Fruit fly (Drosophila melanogaster): ENCODE measurements around the gene Prp4k.

Gene Prp4k

dm6 chr3L:212520-212919, 1.3 kb upstream of the Prp4k start, which contains the start of the genes thoc7 and Dis3l2 (continued):
- no peak for TF ChIP-seq CG14965 (GFP tag; optimal IDR thresholded peaks at IDR 0.05; ENCODE audit: borderline replicate concordance)
- TF ChIP-seq Stat92E (GFP tag; optimal IDR thresholded peaks at IDR 0.05) = no peak
- TF ChIP-seq gfzf (GFP tag; optimal IDR thresholded peaks at IDR 0.05) = peak; percentile 87
- no peak for TF ChIP-seq pum (GFP tag; optimal IDR thresholded peaks at IDR 0.05)
- TF ChIP-seq Max (GFP tag; optimal IDR thresholded peaks at IDR 0.05) = no peak
- no peak for TF ChIP-seq cwo (GFP tag; optimal IDR thresholded peaks at IDR 0.05)
- TF ChIP-seq phol (tag; optimal IDR thresholded peaks at IDR 0.05) = peak; percentile 10
- TF ChIP-seq ssp (GFP tag; IDR thresholded peaks at IDR 0.05) = no peak
- peak; percentile 80 for TF ChIP-seq MBD-R2 (GFP tag; IDR thresholded peaks at IDR 0.05)
- no peak for TF ChIP-seq CG32532 (GFP tag; IDR thresholded peaks at IDR 0.05)
- TF ChIP-seq pzg (GFP tag; optimal IDR thresholded peaks at IDR 0.05) = peak; percentile 61
- TF ChIP-seq ems (GFP tag; optimal IDR thresholded peaks at IDR 0.05) = no peak
- no peak for TF ChIP-seq Med (GFP tag)
- no peak for TF ChIP-seq ranshi (GFP tag; IDR thresholded peaks at IDR 0.05)
- TF ChIP-seq Side (GFP tag; optimal IDR thresholded peaks at IDR 0.05) = no peak
- no peak for TF ChIP-seq Oli (tag; optimal IDR thresholded peaks at IDR 0.05)
- no peak for TF ChIP-seq CG31365 (tag; optimal IDR thresholded peaks at IDR 0.05)
- TF ChIP-seq CG9817 (tag; optimal IDR thresholded peaks at IDR 0.05) = no peak
- TF ChIP-seq CG2712 (tag; optimal IDR thresholded peaks at IDR 0.05) = no peak
- TF ChIP-seq corto (GFP tag; optimal IDR thresholded peaks at IDR 0.05) = no peak
- no peak for TF ChIP-seq CG8388 (GFP tag; optimal IDR thresholded peaks at IDR 0.05)
- TF ChIP-seq insv (GFP tag; optimal IDR thresholded peaks at IDR 0.05) = no peak
- no peak for TF ChIP-seq lab (GFP tag; optimal IDR thresholded peaks at IDR 0.05)
- no peak for TF ChIP-seq sob (GFP tag; IDR thresholded peaks at IDR 0.05)
- no peak for TF ChIP-seq al (GFP tag; IDR thresholded peaks at IDR 0.05)
- no peak for TF ChIP-seq Kr (GFP tag; optimal IDR thresholded peaks at IDR 0.05)
- TF ChIP-seq sens (GFP tag) = no peak
- TF ChIP-seq CG4820 (GFP tag; optimal IDR thresholded peaks at IDR 0.05) = no peak
- TF ChIP-seq Scr (GFP tag; IDR thresholded peaks at IDR 0.05; ENCODE audit: partially characterized antibody) = no peak
- TF ChIP-seq Optix (GFP tag; IDR thresholded peaks at IDR 0.05) = no peak
- TF ChIP-seq CG7556 (GFP tag; optimal IDR thresholded peaks at IDR 0.05) = no peak
- no peak for TF ChIP-seq H2.0 (GFP tag; IDR thresholded peaks at IDR 0.05)
- TF ChIP-seq Vsx1 (GFP tag; optimal IDR thresholded peaks at IDR 0.05) = no peak
- TF ChIP-seq Nf-YB (GFP tag; optimal IDR thresholded peaks at IDR 0.05) = no peak
- TF ChIP-seq tna (GFP tag; IDR thresholded peaks at IDR 0.05; ENCODE audit: partially characterized antibody) = no peak
- TF ChIP-seq CG9797 (GFP tag; optimal IDR thresholded peaks at IDR 0.05) = peak; percentile 79
- no peak for TF ChIP-seq ab (GFP tag; optimal IDR thresholded peaks at IDR 0.05)
- no peak for TF ChIP-seq Bdp1 (GFP tag; optimal IDR thresholded peaks at IDR 0.05)
- TF ChIP-seq Jarid2 (GFP tag; optimal IDR thresholded peaks at IDR 0.05) = no peak
- TF ChIP-seq CG12769 (tag; optimal IDR thresholded peaks at IDR 0.05) = no peak
- TF ChIP-seq Fer3 (tag; optimal IDR thresholded peaks at IDR 0.05) = no peak
- no peak for TF ChIP-seq CG3726 (GFP tag; IDR thresholded peaks at IDR 0.05)
- TF ChIP-seq Neu2 (GFP tag; optimal IDR thresholded peaks at IDR 0.05; ENCODE audit: borderline replicate concordance) = no peak
- TF ChIP-seq CG34224 (GFP tag; IDR thresholded peaks at IDR 0.05; ENCODE audit: partially characterized antibody) = peak; percentile 39; the same call in 1 of the 3 replicates
- peak; percentile 77 for TF ChIP-seq stwl (tag; optimal IDR thresholded peaks at IDR 0.05)
- TF ChIP-seq CkIIα-i1 (GFP tag; IDR thresholded peaks at IDR 0.05) = no peak
- no peak for TF ChIP-seq crp (GFP tag; optimal IDR thresholded peaks at IDR 0.05)
- peak; percentile 12 for TF ChIP-seq CG12659 (GFP tag; optimal IDR thresholded peaks at IDR 0.05)
- no peak for TF ChIP-seq CG11695 (GFP tag; IDR thresholded peaks at IDR 0.05)
- no peak for TF ChIP-seq CG6683 (GFP tag; optimal IDR thresholded peaks at IDR 0.05)

Measured in whole organism, embryonic.